Comparison of ENCODE assay signal across 6 fruit fly cellular contexts in the genomic region with DNA sequence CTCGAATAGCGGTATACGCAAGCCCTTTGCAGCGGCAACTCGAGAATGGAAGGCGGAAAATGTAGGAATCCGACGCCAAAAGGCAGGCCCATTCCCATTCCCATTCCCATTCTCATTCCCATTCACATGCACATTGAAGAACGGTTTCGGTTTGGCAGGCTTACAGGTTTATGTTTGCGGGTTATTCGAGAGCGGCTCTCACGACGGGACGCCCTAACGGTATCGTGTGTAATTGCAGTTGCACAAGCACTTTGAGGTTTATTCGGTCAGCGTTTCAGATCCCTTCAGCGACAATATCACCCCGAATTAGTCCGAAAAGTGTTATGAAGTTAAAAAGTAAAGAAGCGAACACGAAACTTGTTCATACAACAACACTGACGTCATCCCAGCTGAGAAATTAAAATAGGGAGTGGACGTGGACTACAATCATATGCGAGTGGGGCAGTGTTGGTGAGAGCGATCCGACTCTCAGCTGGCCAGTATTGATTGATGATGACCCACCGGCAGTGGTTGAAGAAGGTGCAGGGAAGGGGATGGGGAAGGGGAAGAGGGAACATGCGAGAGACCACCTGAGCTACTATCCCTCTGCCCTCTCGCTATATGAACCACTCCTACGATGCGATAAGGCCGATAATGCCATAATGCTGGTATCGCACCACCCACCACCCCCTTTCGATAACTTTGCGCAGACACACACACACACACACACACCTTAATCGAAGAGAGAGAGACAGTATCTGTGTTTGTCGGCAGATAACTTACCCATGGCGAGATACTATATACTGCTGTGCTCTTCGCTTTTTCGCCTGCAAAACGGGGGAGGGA.
A peak's percentile ranks its signal among the peaks of the same experiment; 100 is the strongest.
TF ChIP-seq lines count a peak whose summit lies in the region.

No protein-coding gene starts in this region.

- no peak for TF ChIP-seq CTCF in whole organism, embryonic (GFP tag; optimal IDR thresholded peaks at IDR 0.05; lab: Kevin White, UChicago)

TF ChIP-seq in whole organism, 6 proteins besides CTCF, POLR2A, EP300 and RAD21:
- TF ChIP-seq EcR (GFP tag; optimal IDR thresholded peaks at IDR 0.05; lab: Kevin White, UChicago) = no peak
- TF ChIP-seq Dll (optimal IDR thresholded peaks at IDR 0.05; lab: Kevin White, UChicago) = peak; percentile 14
- peak; percentile 30 for TF ChIP-seq CG8478 (optimal IDR thresholded peaks at IDR 0.05; lab: Kevin White, UChicago)

TF ChIP-seq in whole organism, adult, 20 proteins besides CTCF, POLR2A, EP300 and RAD21 (continues in another document):
- no peak for TF ChIP-seq CG33017 (tag; optimal IDR thresholded peaks at IDR 0.05; lab: Kevin White, UChicago)
- TF ChIP-seq kay (GFP tag; lab: Kevin White, UChicago; ENCODE audit: borderline replicate concordance) = no peak
- TF ChIP-seq CG14711 (tag; optimal IDR thresholded peaks at IDR 0.05; lab: Kevin White, UChicago) = no peak
- TF ChIP-seq cic (GFP tag; optimal IDR thresholded peaks at IDR 0.05; lab: Kevin White, UChicago) = peak; percentile 97
- no peak for TF ChIP-seq cnc (optimal IDR thresholded peaks at IDR 0.05; lab: Kevin White, UChicago)
- peak; percentile 39 for TF ChIP-seq toe (GFP tag; optimal IDR thresholded peaks at IDR 0.05; lab: Kevin White, UChicago)
- no peak for TF ChIP-seq CG5204 (GFP tag; optimal IDR thresholded peaks at IDR 0.05; lab: Kevin White, UChicago)
- TF ChIP-seq Mnt (GFP tag; optimal IDR thresholded peaks at IDR 0.05; lab: Kevin White, UChicago) = peak; percentile 64
- TF ChIP-seq Clk (GFP tag; optimal IDR thresholded peaks at IDR 0.05; lab: Kevin White, UChicago) = peak; percentile 31
- no peak for TF ChIP-seq bab1 (GFP tag; optimal IDR thresholded peaks at IDR 0.05; lab: Kevin White, UChicago)
- TF ChIP-seq CG7101 (tag; optimal IDR thresholded peaks at IDR 0.05; lab: Kevin White, UChicago) = peak; percentile 10
- peak; percentile 52 for TF ChIP-seq CG12768 (GFP tag; optimal IDR thresholded peaks at IDR 0.05; lab: Kevin White, UChicago)
- TF ChIP-seq ovo (GFP tag; optimal IDR thresholded peaks at IDR 0.05; lab: Kevin White, UChicago) = peak; percentile 96
- peak; percentile 37 for TF ChIP-seq Hr96 (GFP tag; optimal IDR thresholded peaks at IDR 0.05; lab: Kevin White, UChicago)
- TF ChIP-seq Crg-1 (GFP tag; optimal IDR thresholded peaks at IDR 0.05; lab: Kevin White, UChicago) = peak; percentile 46
- no peak for TF ChIP-seq CG11617 (GFP tag; optimal IDR thresholded peaks at IDR 0.05; lab: Kevin White, UChicago)

TF ChIP-seq in whole organism, embryonic, 481 proteins besides CTCF, POLR2A, EP300 and RAD21 (continues in another document):
- no peak for TF ChIP-seq sim (GFP tag; IDR thresholded peaks at IDR 0.05; lab: Robert Waterston, UW)
- TF ChIP-seq CG15073 (GFP tag; optimal IDR thresholded peaks at IDR 0.05; lab: Kevin White, UChicago) = no peak
- TF ChIP-seq ci (GFP tag; IDR thresholded peaks at IDR 0.05; lab: Robert Waterston, UW) = no peak
- TF ChIP-seq CG13287 (GFP tag; IDR thresholded peaks at IDR 0.05; lab: Robert Waterston, UW; ENCODE audit: partially characterized antibody) = no peak
- no peak for TF ChIP-seq CG10979 (tag; optimal IDR thresholded peaks at IDR 0.05; lab: Kevin White, UChicago)
- no peak for TF ChIP-seq pnt (GFP tag; optimal IDR thresholded peaks at IDR 0.05; lab: Kevin White, UChicago)
- TF ChIP-seq Jarid2 (GFP tag; optimal IDR thresholded peaks at IDR 0.05; lab: Kevin White, UChicago) = no peak
- no peak for TF ChIP-seq CG17802 (tag; optimal IDR thresholded peaks at IDR 0.05; lab: Kevin White, UChicago)
- no peak for TF ChIP-seq croc (GFP tag; conservative IDR thresholded peaks at IDR 0.05; lab: Robert Waterston, UW)
- TF ChIP-seq her (GFP tag; optimal IDR thresholded peaks at IDR 0.05; lab: Kevin White, UChicago) = no peak
- TF ChIP-seq CG18262 (tag; optimal IDR thresholded peaks at IDR 0.05; lab: Kevin White, UChicago) = no peak
- TF ChIP-seq CG8944 (GFP tag; optimal IDR thresholded peaks at IDR 0.05; lab: Kevin White, UChicago) = no peak
- no peak for TF ChIP-seq CG9876 (GFP tag; optimal IDR thresholded peaks at IDR 0.05; lab: Kevin White, UChicago)
- TF ChIP-seq nerfin-1 (tag; optimal IDR thresholded peaks at IDR 0.05; lab: Kevin White, UChicago) = no peak
- no peak for TF ChIP-seq sisA (GFP tag; IDR thresholded peaks at IDR 0.05; lab: Robert Waterston, UW)
- no peak for TF ChIP-seq Myb (GFP tag; optimal IDR thresholded peaks at IDR 0.05; lab: Kevin White, UChicago)
- TF ChIP-seq CG10431 (GFP tag; optimal IDR thresholded peaks at IDR 0.05; lab: Kevin White, UChicago) = no peak

TF ChIP-seq in whole organism, prepupa, 60 proteins besides CTCF, POLR2A, EP300 and RAD21:
- no peak for TF ChIP-seq CG6854 (GFP tag; optimal IDR thresholded peaks at IDR 0.05; lab: Kevin White, UChicago)
- TF ChIP-seq spab (GFP tag; optimal IDR thresholded peaks at IDR 0.05; lab: Kevin White, UChicago) = no peak
- TF ChIP-seq CG16779 (tag; optimal IDR thresholded peaks at IDR 0.05; lab: Kevin White, UChicago) = peak; percentile 42
- TF ChIP-seq svp (GFP tag; lab: Kevin White, UChicago) = peak; percentile 85
- peak; percentile 1 for TF ChIP-seq fd85E (GFP tag; optimal IDR thresholded peaks at IDR 0.05; lab: Kevin White, UChicago)
- TF ChIP-seq vri (GFP tag; optimal IDR thresholded peaks at IDR 0.05; lab: Kevin White, UChicago) = peak; percentile 99
- peak; percentile 33 for TF ChIP-seq Lpt (GFP tag; optimal IDR thresholded peaks at IDR 0.05; lab: Kevin White, UChicago)
- peak; percentile 13 for TF ChIP-seq fkh (GFP tag; optimal IDR thresholded peaks at IDR 0.05; lab: Kevin White, UChicago)
TF ChIP-seq in whole organism, prepupa: peak in this region for 6.

TF ChIP-seq in whole organism, pupa, 21 proteins besides CTCF, POLR2A, EP300 and RAD21:
- TF ChIP-seq EcR (GFP tag; optimal IDR thresholded peaks at IDR 0.05; lab: Kevin White, UChicago) (peak; percentile 27), CG14655 (GFP tag; optimal IDR thresholded peaks at IDR 0.05; lab: Kevin White, UChicago) (no peak), Pif1A (GFP tag; optimal IDR thresholded peaks at IDR 0.05; lab: Kevin White, UChicago) (no peak), CG12605 (GFP tag; IDR thresholded peaks at IDR 0.05; lab: Robert Waterston, UW) (no peak), CG13204 (GFP tag; optimal IDR thresholded peaks at IDR 0.05; lab: Kevin White, UChicago) (no peak)

TF ChIP-seq in whole organism, wandering third instar larva, 38 proteins besides CTCF, POLR2A, EP300 and RAD21 (continues in another document):
- TF ChIP-seq psq (GFP tag; optimal IDR thresholded peaks at IDR 0.05; lab: Kevin White, UChicago) (peak; percentile 6), CG9705 (GFP tag; optimal IDR thresholded peaks at IDR 0.05; lab: Kevin White, UChicago) (no peak), sage (GFP tag; optimal IDR thresholded peaks at IDR 0.05; lab: Kevin White, UChicago) (no peak), Rel (GFP tag; optimal IDR thresholded peaks at IDR 0.05; lab: Kevin White, UChicago) (no peak), Rel (tag; optimal IDR thresholded peaks at IDR 0.05; lab: Kevin White, UChicago) (peak; percentile 77), Hr78 (GFP tag; optimal IDR thresholded peaks at IDR 0.05; lab: Kevin White, UChicago) (peak; percentile 23), Abd-B (GFP tag; optimal IDR thresholded peaks at IDR 0.05; lab: Kevin White, UChicago) (no peak), rgr (GFP tag; optimal IDR thresholded peaks at IDR 0.05; lab: Kevin White, UChicago) (peak; percentile 23), foxo (GFP tag; optimal IDR thresholded peaks at IDR 0.05; lab: Kevin White, UChicago) (peak in 1 of 2 experiments; percentile 47), jim (GFP tag; optimal IDR thresholded peaks at IDR 0.05; lab: Kevin White, UChicago) (no peak), pan (optimal IDR thresholded peaks at IDR 0.05; lab: Kevin White, UChicago) (no peak), OdsH (GFP tag; optimal IDR thresholded peaks at IDR 0.05; lab: Kevin White, UChicago) (no peak), lola (GFP tag; optimal IDR thresholded peaks at IDR 0.05; lab: Kevin White, UChicago) (no peak), Hr83 (GFP tag; optimal IDR thresholded peaks at IDR 0.05; lab: Kevin White, UChicago; ENCODE audit: poor library complexity, severe bottlenecking) (peak; percentile 70), woc (GFP tag; optimal IDR thresholded peaks at IDR 0.05; lab: Kevin White, UChicago) (no peak), N (GFP tag; optimal IDR thresholded peaks at IDR 0.05; lab: Kevin White, UChicago) (peak; percentile 80), Mio (GFP tag; optimal IDR thresholded peaks at IDR 0.05; lab: Kevin White, UChicago) (no peak), sv (GFP tag; optimal IDR thresholded peaks at IDR 0.05; lab: Kevin White, UChicago) (no peak), dl (GFP tag; optimal IDR thresholded peaks at IDR 0.05; lab: Kevin White, UChicago; ENCODE audit: insufficient read depth in 1 of 2, partially characterized antibody in 2 of 2) (peak in 1 of 2 experiments; percentile 75), HLH106 (tag; optimal IDR thresholded peaks at IDR 0.05; lab: Kevin White, UChicago) (no peak), Dfd (GFP tag; optimal IDR thresholded peaks at IDR 0.05; lab: Kevin White, UChicago) (peak; percentile 77), h (GFP tag; optimal IDR thresholded peaks at IDR 0.05; lab: Kevin White, UChicago) (peak; percentile 62), GATAd (GFP tag; optimal IDR thresholded peaks at IDR 0.05; lab: Kevin White, UChicago) (no peak), Jra (GFP tag; optimal IDR thresholded peaks at IDR 0.05; lab: Kevin White, UChicago) (peak; percentile 62), br (GFP tag; optimal IDR thresholded peaks at IDR 0.05; lab: Kevin White, UChicago) (no peak), CG32264 (GFP tag; optimal IDR thresholded peaks at IDR 0.05; lab: Kevin White, UChicago) (no peak), dmrt93B (GFP tag; optimal IDR thresholded peaks at IDR 0.05; lab: Kevin White, UChicago) (no peak), dsf (GFP tag; optimal IDR thresholded peaks at IDR 0.05; lab: Kevin White, UChicago; ENCODE audit: borderline replicate concordance) (no peak), ey (GFP tag; optimal IDR thresholded peaks at IDR 0.05; lab: Kevin White, UChicago) (no peak), brk (GFP tag; optimal IDR thresholded peaks at IDR 0.05; lab: Kevin White, UChicago) (no peak), fru (GFP tag; optimal IDR thresholded peaks at IDR 0.05; lab: Kevin White, UChicago) (no peak), tai (GFP tag; optimal IDR thresholded peaks at IDR 0.05; lab: Kevin White, UChicago) (no peak), Sp1 (GFP tag; optimal IDR thresholded peaks at IDR 0.05; lab: Kevin White, UChicago) (no peak), Myc (optimal IDR thresholded peaks at IDR 0.05; lab: Kevin White, UChicago) (no peak), Vsx2 (GFP tag; optimal IDR thresholded peaks at IDR 0.05; lab: Kevin White, UChicago; ENCODE audit: partially characterized antibody) (no peak), Dif (GFP tag; optimal IDR thresholded peaks at IDR 0.05; lab: Kevin White, UChicago; ENCODE audit: partially characterized antibody) (peak; percentile 70), usp (GFP tag; optimal IDR thresholded peaks at IDR 0.05; lab: Kevin White, UChicago) (no peak), Hnf4 (GFP tag; optimal IDR thresholded peaks at IDR 0.05; lab: Kevin White, UChicago) (no peak)
